Worm (Caenorhabditis elegans) whole organism, young adult: ENCODE measurements around the gene klp-4.

ENCODE experiments used
- C17E4.6 ChIP-seq: fragments of 200-800 bp; sonication (Bioruptor generic); IDR thresholded peaks from 2 replicates; pipeline ENCODE4 v1.3.6; 2022; ENCODE audit warnings: missing genetic modification reagents, missing genetic modification characterization, missing compliant biosample characterization
- F23B12.7 ChIP-seq: sonication (generic microtip); optimal IDR thresholded peaks from 2 replicates; lab custom pipeline; 2017; ENCODE audit warnings: missing genetic modification characterization, mild to moderate bottlenecking, missing compliant biosample characterization, antibody characterized with exemption, moderate library complexity; ENCODE audit not compliant: insufficient read depth
- F37B4.10 ChIP-seq: fragments of 200-800 bp; sonication (Bioruptor generic); IDR thresholded peaks from 2 replicates; pipeline ENCODE4 v1.3.6; 2022; ENCODE audit warnings: missing genetic modification characterization, missing compliant biosample characterization
- F49E8.2 ChIP-seq: sonication (generic microtip); optimal IDR thresholded peaks from 3 replicates; lab custom pipeline; 2017; ENCODE audit warnings: missing genetic modification characterization, mild to moderate bottlenecking, missing compliant biosample characterization, antibody characterized with exemption, moderate library complexity; ENCODE audit not compliant: insufficient read depth
- F55B11.4 ChIP-seq: sonication (generic microtip); optimal IDR thresholded peaks from 2 replicates; lab custom pipeline; 2016; ENCODE audit warnings: missing compliant biosample characterization, missing genetic modification characterization, borderline replicate concordance; ENCODE audit not compliant: insufficient read depth
- K11D2.4 ChIP-seq: fragments of 200-800 bp; sonication (Bioruptor generic); IDR thresholded peaks from 2 replicates; pipeline ENCODE4 v1.3.6; 2022; ENCODE audit warnings: missing genetic modification reagents, missing genetic modification characterization, missing compliant biosample characterization
- Y53G8AR.9 ChIP-seq: fragments of 200-800 bp; sonication (Bioruptor generic); conservative IDR thresholded peaks from 2 replicates; pipeline ENCODE4 v1.3.6; 2022; ENCODE audit warnings: missing genetic modification reagents, missing genetic modification characterization, missing compliant biosample characterization
- Y79H2A.3 ChIP-seq: fragments of 200-800 bp; sonication (Bioruptor generic); conservative IDR thresholded peaks from 2 replicates; pipeline ENCODE4 v1.3.6; 2022; ENCODE audit warnings: missing genetic modification reagents, missing genetic modification characterization, missing compliant biosample characterization
- atf-7 ChIP-seq: sonication (generic microtip); optimal IDR thresholded peaks from 2 replicates; lab custom pipeline; 2017; ENCODE audit warnings: mild to moderate bottlenecking, missing genetic modification characterization, missing compliant biosample characterization
- cebp-1 ChIP-seq, 2 experiments: fragments of 200-800 bp in 1 of 2; sonication (Bioruptor generic) in 1 of 2; sonication (generic microtip) in 1 of 2; IDR thresholded peaks in 1 of 2; optimal IDR thresholded peaks in 1 of 2; 2 replicates each; pipeline versions ENCODE4 v1.3.6 to Lab custom; 2017 to 2022; ENCODE audit warnings: missing compliant biosample characterization in 2 of 2, missing genetic modification characterization in 2 of 2, mild to moderate bottlenecking in 1 of 2, missing genetic modification reagents in 1 of 2, moderate library complexity in 1 of 2
- ceh-27 ChIP-seq: fragments of 200-800 bp; sonication (Bioruptor generic); optimal IDR thresholded peaks from 2 replicates; lab custom pipeline; 2018; ENCODE audit warnings: mild to moderate bottlenecking, missing genetic modification characterization, moderate library complexity, missing compliant biosample characterization
- ceh-91 ChIP-seq: fragments of 200-800 bp; sonication (Bioruptor generic); IDR thresholded peaks from 2 replicates; pipeline ENCODE4 v1.3.6; 2022; ENCODE audit warnings: missing genetic modification reagents, missing genetic modification characterization, missing compliant biosample characterization
- die-1 ChIP-seq: sonication (generic microtip); optimal IDR thresholded peaks from 2 replicates; lab custom pipeline; 2016; ENCODE audit warnings: missing genotype, mild to moderate bottlenecking, missing genetic modification characterization, missing compliant biosample characterization
- dox-1 ChIP-seq: fragments of 200-800 bp; sonication (Bioruptor generic); IDR thresholded peaks from 2 replicates; pipeline ENCODE4 v1.3.6; 2022; ENCODE audit warnings: missing genetic modification reagents, missing genetic modification characterization, missing compliant biosample characterization
- efl-1 ChIP-seq: fragments of 150-350 bp; optimal IDR thresholded peaks from 2 replicates; lab custom pipeline; 2014; ENCODE audit warnings: missing biosample characterization, missing genetic modification reagents, missing genetic modification characterization
- fkh-3 ChIP-seq: sonication (generic microtip); optimal IDR thresholded peaks from 2 replicates; lab custom pipeline; 2016; ENCODE audit warnings: mild to moderate bottlenecking, missing genetic modification characterization, missing compliant biosample characterization
- hlh-12 ChIP-seq: sonication (generic microtip); optimal IDR thresholded peaks from 2 replicates; lab custom pipeline; 2016; ENCODE audit warnings: missing genetic modification characterization, missing compliant biosample characterization
- hmg-1.2 ChIP-seq: fragments of 200-800 bp; sonication (Bioruptor generic); IDR thresholded peaks from 2 replicates; pipeline ENCODE4 v1.3.6; 2022; ENCODE audit warnings: missing genetic modification reagents, missing genetic modification characterization, missing compliant biosample characterization
- hmg-20 ChIP-seq: fragments of 200-800 bp; sonication (Bioruptor generic); IDR thresholded peaks from 2 replicates; pipeline ENCODE4 v1.3.6; 2022; ENCODE audit warnings: missing genetic modification reagents, missing genetic modification characterization, missing compliant biosample characterization
- hrde-1 ChIP-seq: sonication (generic microtip); optimal IDR thresholded peaks from 2 replicates; lab custom pipeline; 2016; ENCODE audit warnings: missing genetic modification characterization, mild to moderate bottlenecking, missing compliant biosample characterization, moderate library complexity, missing genotype, missing genetic modification reagents, borderline replicate concordance
- hsf-1 ChIP-seq: fragments of 200-800 bp; sonication (Bioruptor generic); IDR thresholded peaks from 2 replicates; pipeline ENCODE4 v1.3.6; 2022; ENCODE audit warnings: missing genetic modification reagents, missing genetic modification characterization, missing compliant biosample characterization
- let-607 ChIP-seq, 2 experiments: fragments of 200-800 bp in 1 of 2; sonication (Bioruptor generic) in 1 of 2; sonication (generic microtip) in 1 of 2; optimal IDR thresholded peaks; 2 replicates each; lab custom pipeline; 2016 to 2018; ENCODE audit warnings: mild to moderate bottlenecking in 2 of 2, missing compliant biosample characterization in 2 of 2, missing genetic modification characterization in 2 of 2, moderate library complexity in 2 of 2, missing genotype in 1 of 2
- lin-26 ChIP-seq: fragments of 200-800 bp; sonication (Bioruptor generic); IDR thresholded peaks from 2 replicates; pipeline ENCODE4 v1.3.6; 2022; ENCODE audit warnings: missing genetic modification reagents, missing genetic modification characterization, missing compliant biosample characterization
- lsy-27 ChIP-seq: sonication (generic microtip); optimal IDR thresholded peaks from 2 replicates; lab custom pipeline; 2017; ENCODE audit warnings: missing genetic modification characterization, mild to moderate bottlenecking, missing compliant biosample characterization, antibody characterized with exemption, missing genotype, borderline replicate concordance; ENCODE audit not compliant: insufficient read depth
- mcd-1 ChIP-seq: fragments of 200-800 bp; sonication (Bioruptor generic); IDR thresholded peaks from 2 replicates; pipeline ENCODE4 v1.3.6; 2022; ENCODE audit warnings: missing genetic modification reagents, missing genetic modification characterization, missing compliant biosample characterization
- mxl-1 ChIP-seq: sonication (generic microtip); optimal IDR thresholded peaks from 2 replicates; lab custom pipeline; 2016; ENCODE audit warnings: missing genetic modification characterization, missing compliant biosample characterization
- nfyb-1 ChIP-seq: fragments of 200-800 bp; sonication (Bioruptor generic); IDR thresholded peaks from 2 replicates; pipeline ENCODE4 v1.3.6; 2022; ENCODE audit warnings: missing genetic modification reagents, missing genetic modification characterization, missing compliant biosample characterization
- nhr-120 ChIP-seq: fragments of 200-800 bp; sonication (Bioruptor generic); IDR thresholded peaks from 2 replicates; pipeline ENCODE4 v1.3.6; 2022; ENCODE audit warnings: missing genetic modification characterization, missing compliant biosample characterization
- nhr-80 ChIP-seq: sonication (generic microtip); optimal IDR thresholded peaks from 2 replicates; lab custom pipeline; 2016; ENCODE audit warnings: missing genetic modification characterization, missing compliant biosample characterization
- pbrm-1 ChIP-seq: fragments of 200-800 bp; sonication (Bioruptor generic); IDR thresholded peaks from 2 replicates; pipeline ENCODE4 v1.3.6; 2022; ENCODE audit warnings: missing genetic modification reagents, missing genetic modification characterization, missing compliant biosample characterization
- pha-4 ChIP-seq: fragments of 150-350 bp; sonication (generic microtip); optimal IDR thresholded peaks from 2 replicates; lab custom pipeline; 2014; ENCODE audit warnings: missing biosample characterization, missing genetic modification reagents, missing genetic modification characterization
- rec-8 ChIP-seq, 2 experiments: sonication (generic microtip); optimal IDR thresholded peaks; 2 replicates each; lab custom pipeline; 2016; ENCODE audit warnings: mild to moderate bottlenecking in 2 of 2, missing genetic modification characterization in 2 of 2, missing genetic modification reagents in 2 of 2, missing genotype in 2 of 2, missing biosample characterization in 1 of 2, missing compliant biosample characterization in 1 of 2, moderate library complexity in 1 of 2
- rpc-1 ChIP-seq, 2 experiments: fragments of 150-350 bp in 1 of 2; sonication (generic microtip) in 1 of 2; optimal IDR thresholded peaks; 2 replicates each; lab custom pipeline; 2014 to 2018; ENCODE audit warnings: missing biosample characterization in 1 of 2, missing genetic modification characterization in 1 of 2, missing genetic modification reagents in 1 of 2, missing genotype in 1 of 2
- sdz-38 ChIP-seq: sonication (generic microtip); optimal IDR thresholded peaks from 2 replicates; lab custom pipeline; 2016; ENCODE audit warnings: missing genotype, missing genetic modification characterization, missing compliant biosample characterization
- snpc-3.4 ChIP-seq: sonication (generic microtip); optimal IDR thresholded peaks from 2 replicates; lab custom pipeline; 2017; ENCODE audit warnings: missing genetic modification characterization, mild to moderate bottlenecking, missing compliant biosample characterization, antibody characterized with exemption, moderate library complexity, missing genotype, missing genetic modification reagents
- somi-1 ChIP-seq: fragments of 200-800 bp; sonication (Bioruptor generic); optimal IDR thresholded peaks from 2 replicates; lab custom pipeline; 2018; ENCODE audit warnings: mild to moderate bottlenecking, missing genetic modification characterization, missing compliant biosample characterization
- xnd-1 ChIP-seq: sonication (generic microtip); optimal IDR thresholded peaks from 2 replicates; lab custom pipeline; 2016; ENCODE audit warnings: missing genotype, missing genetic modification reagents, missing genetic modification characterization, missing compliant biosample characterization
- zfh-2 ChIP-seq: fragments of 200-800 bp; sonication (Bioruptor generic); conservative IDR thresholded peaks from 2 replicates; pipeline ENCODE4 v1.3.6; 2022; ENCODE audit warnings: missing genetic modification reagents, missing genetic modification characterization, missing compliant biosample characterization
- ztf-22 ChIP-seq: fragments of 200-800 bp; sonication (Bioruptor generic); optimal IDR thresholded peaks from 2 replicates; lab custom pipeline; 2018; ENCODE audit warnings: mild to moderate bottlenecking, missing genetic modification characterization, moderate library complexity, missing compliant biosample characterization
- ztf-6 ChIP-seq: fragments of 200-800 bp; sonication (Bioruptor generic); IDR thresholded peaks from 2 replicates; pipeline ENCODE4 v1.3.6; 2022; ENCODE audit warnings: missing genetic modification reagents, missing genetic modification characterization, missing compliant biosample characterization

Gene klp-4

ce11 chrX:3155111-3155843 lies 23.2 kb downstream of the klp-4 start:
- no peak for TF ChIP-seq Y79H2A.3 (GFP tag; lab: Robert Waterston, UW)
- peak; percentile 26 for TF ChIP-seq rpc-1 (optimal IDR thresholded peaks at IDR 0.05; lab: Kevin White, UChicago)
- no peak for TF ChIP-seq rpc-1 (tag; optimal IDR thresholded peaks at IDR 0.05; lab: Kevin White, UChicago)
- no peak for TF ChIP-seq cebp-1 (GFP tag; IDR thresholded peaks at IDR 0.05; lab: Robert Waterston, UW)
- peak; percentile 22 for TF ChIP-seq cebp-1 (tag; optimal IDR thresholded peaks at IDR 0.05; lab: Kevin White, UChicago)
- peak; percentile 39; the same call in 1 of the 2 replicates for TF ChIP-seq hsf-1

ce11 chrX:3154562-3154961 lies 23.9 kb downstream of the klp-4 start:
- TF ChIP-seq lin-26 (GFP tag; lab: Robert Waterston, UW) = no peak
- TF ChIP-seq nhr-80 (tag; lab: Kevin White, UChicago) = peak; percentile 75

ce11 chrX:3153133-3153532 lies 25.4 kb downstream of the klp-4 start:
- TF ChIP-seq mcd-1 (no peak), F23B12.7 (tag; lab: Kevin White, UChicago) (no peak), efl-1 (GFP tag; lab: Kevin White, UChicago) (no peak), xnd-1 (tag; lab: Kevin White, UChicago) (no peak), zfh-2 (GFP tag; lab: Robert Waterston, UW) (no peak), ceh-27 (GFP tag; lab: Kevin White, UChicago) (no peak), hsf-1 (no peak), ztf-22 (peak; percentile 45), hmg-1.2 (GFP tag; lab: Robert Waterston, UW) (no peak), pbrm-1 (GFP tag; lab: Robert Waterston, UW) (no peak), Y53G8AR.9 (GFP tag; lab: Robert Waterston, UW) (no peak), C17E4.6 (GFP tag; lab: Robert Waterston, UW) (no peak), snpc-3.4 (tag; lab: Kevin White, UChicago) (no peak), die-1 (tag; lab: Kevin White, UChicago) (no peak), hrde-1 (tag; lab: Kevin White, UChicago) (no peak), nhr-120 (no peak), let-607 (tag; optimal IDR thresholded peaks at IDR 0.05; lab: Kevin White, UChicago) (no peak), ceh-91 (no peak), ztf-6 (GFP tag; lab: Robert Waterston, UW) (no peak), cebp-1 (GFP tag; IDR thresholded peaks at IDR 0.05; lab: Robert Waterston, UW) (no peak), cebp-1 (tag; optimal IDR thresholded peaks at IDR 0.05; lab: Kevin White, UChicago) (peak; percentile 49), hmg-20 (GFP tag; lab: Robert Waterston, UW) (no peak), dox-1 (GFP tag; lab: Robert Waterston, UW) (peak; percentile 60), lsy-27 (tag; lab: Kevin White, UChicago) (no peak), rpc-1 (optimal IDR thresholded peaks at IDR 0.05; lab: Kevin White, UChicago) (no peak), rpc-1 (tag; optimal IDR thresholded peaks at IDR 0.05; lab: Kevin White, UChicago) (no peak), hlh-12 (tag; lab: Kevin White, UChicago) (no peak), pha-4 (tag; lab: Kevin White, UChicago) (peak; percentile 7), atf-7 (peak; percentile 10), nfyb-1 (GFP tag; lab: Robert Waterston, UW) (no peak), mxl-1 (tag; lab: Kevin White, UChicago) (no peak), F37B4.10 (no peak), K11D2.4 (GFP tag; lab: Robert Waterston, UW) (no peak), fkh-3 (tag; lab: Kevin White, UChicago) (no peak), F55B11.4 (tag; lab: Kevin White, UChicago) (no peak), sdz-38 (tag; lab: Kevin White, UChicago) (no peak), somi-1 (GFP tag; lab: Kevin White, UChicago) (no peak), F49E8.2 (tag; lab: Kevin White, UChicago) (no peak), Y79H2A.3 (GFP tag; lab: Robert Waterston, UW) (no peak), rec-8 (tag; optimal IDR thresholded peaks at IDR 0.05; lab: Kevin White, UChicago) (no peak), lin-26 (GFP tag; lab: Robert Waterston, UW) (no peak)
